Worm (Caenorhabditis elegans) whole organism, L1 larva: Measurements from ENCODE around the gene efl-2.
A peak's percentile ranks its signal among the peaks of the same experiment; 100 is the strongest.

Experiments
- C04F5.9 ChIP-seq: sonication (generic microtip); optimal IDR thresholded peaks from 2 replicates; lab custom pipeline; 2016; ENCODE audit warnings: missing genetic modification characterization, missing compliant biosample characterization
- C16A3.4 ChIP-seq: fragments of 150-350 bp; optimal IDR thresholded peaks from 2 replicates; lab custom pipeline; 2014; ENCODE audit warnings: missing biosample characterization, missing genetic modification characterization
- C34B4.2 ChIP-seq: sonication (generic microtip); optimal IDR thresholded peaks from 2 replicates; lab custom pipeline; 2017; ENCODE audit warnings: mild to moderate bottlenecking, missing genetic modification characterization, missing compliant biosample characterization
- aha-1 ChIP-seq: fragments of 150-350 bp; optimal IDR thresholded peaks from 2 replicates; lab custom pipeline; 2014; ENCODE audit warnings: missing biosample characterization, missing genetic modification characterization
- alr-1 ChIP-seq: fragments of 200-800 bp; sonication (Bioruptor generic); optimal IDR thresholded peaks from 2 replicates; lab custom pipeline; 2018; ENCODE audit warnings: borderline replicate concordance, mild to moderate bottlenecking, missing genetic modification characterization, missing compliant biosample characterization
- ama-1 ChIP-seq: fragments of 150-350 bp; optimal IDR thresholded peaks from 2 replicates; lab custom pipeline; 2014
- blmp-1 ChIP-seq: fragments of 150-350 bp; optimal IDR thresholded peaks from 2 replicates; lab custom pipeline; 2014; ENCODE audit warnings: missing biosample characterization, missing genetic modification characterization
- ceh-63 ChIP-seq: fragments of 200-800 bp; sonication (Bioruptor generic); optimal IDR thresholded peaks from 2 replicates; lab custom pipeline; 2018; ENCODE audit warnings: mild to moderate bottlenecking, missing genetic modification characterization, missing compliant biosample characterization
- ceh-8 ChIP-seq: fragments of 200-800 bp; sonication (Bioruptor generic); optimal IDR thresholded peaks from 2 replicates; lab custom pipeline; 2018; ENCODE audit warnings: mild to moderate bottlenecking, missing genetic modification characterization, moderate library complexity, missing compliant biosample characterization
- ceh-82 ChIP-seq, 3 experiments: fragments of 150-350 bp in 1 of 3; sonication (generic microtip) in 2 of 3; optimal IDR thresholded peaks; 2 replicates each; lab custom pipeline; 2014 to 2017; ENCODE audit warnings: missing biosample characterization in 3 of 3, missing genetic modification characterization in 3 of 3
- ceh-88 ChIP-seq: fragments of 200-800 bp; sonication (Bioruptor generic); IDR thresholded peaks from 2 replicates; pipeline ENCODE4 v1.3.6; 2022; ENCODE audit warnings: missing genetic modification characterization, missing compliant biosample characterization
- ces-1 ChIP-seq: fragments of 150-350 bp; optimal IDR thresholded peaks from 2 replicates; lab custom pipeline; 2014; ENCODE audit warnings: missing biosample characterization, missing genetic modification reagents, missing genetic modification characterization
- dpl-1 ChIP-seq, 3 experiments: fragments of 150-350 bp in 2 of 3; sonication (generic microtip) in 1 of 3; optimal IDR thresholded peaks; 2 replicates each; lab custom pipeline; 2014 to 2017; ENCODE audit warnings: missing biosample characterization in 3 of 3, missing genetic modification characterization in 3 of 3, missing genetic modification reagents in 3 of 3
- dsc-1 ChIP-seq: sonication (generic microtip); optimal IDR thresholded peaks from 2 replicates; lab custom pipeline; 2016; ENCODE audit warnings: mild to moderate bottlenecking, missing genetic modification characterization, missing compliant biosample characterization
- efl-1 ChIP-seq, 4 experiments: fragments of 150-350 bp; optimal IDR thresholded peaks in 3 of 4; peaks in 1 of 4; 1 replicate in 1 of 4; 2 replicates in 3 of 4; lab custom pipeline; 2014; ENCODE audit warnings: missing biosample characterization in 2 of 4, missing genetic modification characterization in 2 of 4, missing genetic modification reagents in 2 of 4
- efl-3 ChIP-seq: fragments of 200-800 bp; sonication (Bioruptor generic); optimal IDR thresholded peaks from 2 replicates; lab custom pipeline; 2018; ENCODE audit warnings: mild to moderate bottlenecking, missing genetic modification characterization, missing compliant biosample characterization
- egl-13 ChIP-seq: sonication (generic microtip); optimal IDR thresholded peaks from 2 replicates; lab custom pipeline; 2016; ENCODE audit warnings: missing genotype, missing genetic modification reagents, missing genetic modification characterization, missing compliant biosample characterization
- elt-2 ChIP-seq: sonication (generic microtip); optimal IDR thresholded peaks from 2 replicates; lab custom pipeline; 2016; ENCODE audit warnings: missing genetic modification characterization, mild to moderate bottlenecking, inconsistent platforms, missing compliant biosample characterization, missing genetic modification reagents
- elt-3 ChIP-seq, 6 experiments: fragments of 150-350 bp in 1 of 6; sonication (generic microtip); optimal IDR thresholded peaks; 2 replicates each; lab custom pipeline; 2017 to 2018; ENCODE audit warnings: missing biosample characterization in 6 of 6, missing genetic modification characterization in 6 of 6, inconsistent platforms in 1 of 6
- fkh-4 ChIP-seq: sonication (generic microtip); optimal IDR thresholded peaks from 2 replicates; lab custom pipeline; 2016; ENCODE audit warnings: missing compliant biosample characterization, missing genetic modification characterization, borderline replicate concordance
- grh-1 ChIP-seq: fragments of 200-800 bp; sonication (Bioruptor generic); IDR thresholded peaks from 2 replicates; pipeline ENCODE4 v1.3.6; 2022; ENCODE audit warnings: missing genetic modification reagents, missing genetic modification characterization, missing compliant biosample characterization
- irx-1 ChIP-seq: sonication (generic microtip); optimal IDR thresholded peaks from 2 replicates; lab custom pipeline; 2016; ENCODE audit warnings: missing genetic modification characterization, missing compliant biosample characterization
- jun-1 ChIP-seq: fragments of 150-350 bp; optimal IDR thresholded peaks from 2 replicates; lab custom pipeline; 2014; ENCODE audit warnings: missing biosample characterization, missing genetic modification reagents, missing genetic modification characterization
- lin-13 ChIP-seq: fragments of 150-350 bp; optimal IDR thresholded peaks from 2 replicates; lab custom pipeline; 2014; ENCODE audit warnings: missing biosample characterization, missing genetic modification reagents, missing genetic modification characterization
- lin-35 ChIP-seq, 2 experiments: fragments of 150-350 bp; optimal IDR thresholded peaks; 2 replicates each; lab custom pipeline; 2014; ENCODE audit warnings: missing biosample characterization in 2 of 2, missing genetic modification characterization in 2 of 2, missing genetic modification reagents in 2 of 2
- lin-39 ChIP-seq: fragments of 150-350 bp; optimal IDR thresholded peaks from 2 replicates; lab custom pipeline; 2014; ENCODE audit warnings: missing biosample characterization, missing genetic modification reagents, missing genetic modification characterization
- lir-3 ChIP-seq: sonication (generic microtip); optimal IDR thresholded peaks from 2 replicates; lab custom pipeline; 2016; ENCODE audit warnings: mild to moderate bottlenecking, missing genetic modification characterization, moderate library complexity, missing compliant biosample characterization; ENCODE audit not compliant: poor library complexity
- mdl-1 ChIP-seq, 2 experiments: fragments of 150-350 bp; optimal IDR thresholded peaks; 2 replicates each; lab custom pipeline; 2014 to 2017; ENCODE audit warnings: missing biosample characterization in 2 of 2, missing genetic modification characterization in 2 of 2, inconsistent platforms in 1 of 2
- nhr-12 ChIP-seq: sonication (generic microtip); optimal IDR thresholded peaks from 2 replicates; lab custom pipeline; 2017; ENCODE audit warnings: missing biosample characterization, missing genetic modification characterization
- nhr-20 ChIP-seq: sonication (generic microtip); optimal IDR thresholded peaks from 2 replicates; lab custom pipeline; 2016; ENCODE audit warnings: mild to moderate bottlenecking, missing genetic modification characterization, missing compliant biosample characterization
- nhr-237 ChIP-seq: fragments of 150-350 bp; optimal IDR thresholded peaks from 2 replicates; lab custom pipeline; 2014; ENCODE audit warnings: missing biosample characterization, missing genetic modification characterization
- nhr-47 ChIP-seq: sonication (generic microtip); optimal IDR thresholded peaks from 2 replicates; lab custom pipeline; 2016; ENCODE audit warnings: mild to moderate bottlenecking, missing genetic modification characterization, moderate library complexity, missing compliant biosample characterization
- nhr-90 ChIP-seq: sonication (generic microtip); optimal IDR thresholded peaks from 2 replicates; lab custom pipeline; 2016; ENCODE audit warnings: mild to moderate bottlenecking, missing genetic modification characterization, missing compliant biosample characterization; ENCODE audit not compliant: poor library complexity
- pag-3 ChIP-seq: sonication (generic microtip); optimal IDR thresholded peaks from 2 replicates; lab custom pipeline; 2017; ENCODE audit warnings: missing genetic modification characterization, mild to moderate bottlenecking, missing compliant biosample characterization, antibody characterized with exemption, borderline replicate concordance; ENCODE audit not compliant: insufficient read depth
- pax-3 ChIP-seq: fragments of 200-800 bp; sonication (Bioruptor generic); optimal IDR thresholded peaks from 2 replicates; lab custom pipeline; 2018; ENCODE audit warnings: mild to moderate bottlenecking, missing genetic modification characterization, moderate library complexity, missing compliant biosample characterization
- pqm-1 ChIP-seq: sonication (generic microtip); optimal IDR thresholded peaks from 3 replicates; lab custom pipeline; 2017; ENCODE audit warnings: missing biosample characterization, missing genetic modification characterization
- skn-1 ChIP-seq: fragments of 150-350 bp; optimal IDR thresholded peaks from 2 replicates; lab custom pipeline; 2014; ENCODE audit warnings: missing biosample characterization, missing genetic modification characterization
- snu-23 ChIP-seq: sonication (generic microtip); optimal IDR thresholded peaks from 2 replicates; lab custom pipeline; 2016; ENCODE audit warnings: missing genetic modification characterization, missing compliant biosample characterization
- sox-4 ChIP-seq: sonication (generic microtip); optimal IDR thresholded peaks from 2 replicates; lab custom pipeline; 2016; ENCODE audit warnings: missing genetic modification characterization, missing compliant biosample characterization
- sptf-1 ChIP-seq: fragments of 150-350 bp; optimal IDR thresholded peaks from 2 replicates; lab custom pipeline; 2014; ENCODE audit warnings: missing biosample characterization, missing genetic modification characterization
- sup-37 ChIP-seq: fragments of 200-800 bp; sonication (Bioruptor generic); optimal IDR thresholded peaks from 2 replicates; lab custom pipeline; 2018; ENCODE audit warnings: mild to moderate bottlenecking, missing genetic modification characterization, missing compliant biosample characterization
- swsn-7 ChIP-seq: sonication (generic microtip); optimal IDR thresholded peaks from 2 replicates; lab custom pipeline; 2016; ENCODE audit warnings: missing genetic modification characterization, missing compliant biosample characterization
- tlp-1 ChIP-seq: fragments of 150-350 bp; optimal IDR thresholded peaks from 2 replicates; lab custom pipeline; 2014; ENCODE audit warnings: missing biosample characterization, missing genetic modification characterization
- unc-62 ChIP-seq: fragments of 150-350 bp; optimal IDR thresholded peaks from 2 replicates; lab custom pipeline; 2014; ENCODE audit warnings: missing biosample characterization, missing genetic modification reagents, missing genetic modification characterization
- unc-86 ChIP-seq: sonication (generic microtip); optimal IDR thresholded peaks from 2 replicates; lab custom pipeline; 2016; ENCODE audit warnings: missing genetic modification characterization, missing compliant biosample characterization
- vab-15 ChIP-seq: sonication (generic microtip); optimal IDR thresholded peaks from 2 replicates; lab custom pipeline; 2017; ENCODE audit warnings: missing genotype, mild to moderate bottlenecking, missing genetic modification characterization, missing compliant biosample characterization
- zag-1 ChIP-seq: fragments of 150-350 bp; optimal IDR thresholded peaks from 2 replicates; lab custom pipeline; 2014; ENCODE audit warnings: missing biosample characterization, missing genetic modification characterization

Gene efl-2

ce11 chrII:13456622-13457021 is 50.7 kb downstream of the efl-2 start (continued):
- TF ChIP-seq blmp-1 (tag; lab: Kevin White, UChicago) (no peak), lin-35 (GFP tag; optimal IDR thresholded peaks at IDR 0.05; lab: Kevin White, UChicago) (peak in 1 of 2 experiments; percentile 10), unc-62 (GFP tag; lab: Kevin White, UChicago) (no peak), ceh-63 (GFP tag; lab: Kevin White, UChicago) (no peak), dpl-1 (GFP tag; optimal IDR thresholded peaks at IDR 0.05; lab: Kevin White, UChicago) (no peak), mdl-1 (tag; optimal IDR thresholded peaks at IDR 0.05; lab: Kevin White, UChicago) (peak in 1 of 2 experiments; percentile 22), vab-15 (tag; lab: Kevin White, UChicago) (no peak)

- TF ChIP-seq vab-15 (tag; lab: Kevin White, UChicago), result no peak
- TF ChIP-seq sptf-1 (tag; lab: Kevin White, UChicago), result no peak
- TF ChIP-seq ces-1 (GFP tag; lab: Kevin White, UChicago), result no peak
- no peak for TF ChIP-seq C34B4.2 (tag; lab: Kevin White, UChicago)
- peak; percentile 70 for TF ChIP-seq nhr-20 (tag; lab: Kevin White, UChicago)
- TF ChIP-seq elt-2 (tag; lab: Kevin White, UChicago), result peak; percentile 56
- peak; percentile 13 for TF ChIP-seq jun-1 (tag; lab: Kevin White, UChicago)
- TF ChIP-seq ama-1 (lab: Kevin White, UChicago), result peak; percentile 96
- no peak for TF ChIP-seq alr-1 (tag; lab: Kevin White, UChicago)
- TF ChIP-seq irx-1, result peak; percentile 69
- TF ChIP-seq zag-1 (tag; lab: Kevin White, UChicago), result no peak
- TF ChIP-seq unc-62 (GFP tag; lab: Kevin White, UChicago), result no peak
- no peak for TF ChIP-seq ceh-63 (GFP tag; lab: Kevin White, UChicago)
- TF ChIP-seq lin-35 (GFP tag; optimal IDR thresholded peaks at IDR 0.05; lab: Kevin White, UChicago), result peak; percentile 39 to 70
- TF ChIP-seq sox-4 (tag; lab: Kevin White, UChicago), result no peak
- peak; percentile 82 for TF ChIP-seq snu-23 (GFP tag; lab: Kevin White, UChicago)
- peak; percentile 47 for TF ChIP-seq C04F5.9
- no peak for TF ChIP-seq aha-1
- peak; percentile 10 for TF ChIP-seq nhr-12 (tag; lab: Kevin White, UChicago)
- TF ChIP-seq pqm-1 (tag; lab: Kevin White, UChicago), result no peak
- TF ChIP-seq lin-39 (tag; lab: Kevin White, UChicago), result peak; percentile 64
- TF ChIP-seq C16A3.4 (tag; lab: Kevin White, UChicago), result peak; percentile 47
- TF ChIP-seq nhr-90 (tag; lab: Kevin White, UChicago), result peak; percentile 77
- TF ChIP-seq elt-3 (tag; optimal IDR thresholded peaks at IDR 0.05; lab: Kevin White, UChicago), result peak in 2 of 6 experiments; percentile 86 to 94
- no peak for TF ChIP-seq ceh-88 (GFP tag; lab: Robert Waterston, UW)
- no peak for TF ChIP-seq skn-1
- TF ChIP-seq efl-1 (optimal IDR thresholded peaks at IDR 0.05; lab: Kevin White, UChicago), result peak; percentile 69 to 71
- peak; percentile 58 to 96 for TF ChIP-seq efl-1 (GFP tag; optimal IDR thresholded peaks at IDR 0.05 in 1 of 2; lab: Kevin White, UChicago)
- no peak for TF ChIP-seq pax-3 (tag; lab: Kevin White, UChicago)
- TF ChIP-seq grh-1 (GFP tag; lab: Robert Waterston, UW), result peak; percentile 89
- peak; percentile 63 for TF ChIP-seq swsn-7 (tag; lab: Kevin White, UChicago)
- TF ChIP-seq fkh-4 (tag; lab: Kevin White, UChicago), result no peak
- TF ChIP-seq tlp-1 (tag; lab: Kevin White, UChicago), result no peak
- TF ChIP-seq unc-86 (tag; lab: Kevin White, UChicago), result no peak
- peak; percentile 44 for TF ChIP-seq lin-13
- TF ChIP-seq ceh-82 (tag; optimal IDR thresholded peaks at IDR 0.05; lab: Kevin White, UChicago), result peak in 2 of 3 experiments; percentile 20 to 37
- TF ChIP-seq efl-3, result no peak
- no peak for TF ChIP-seq sup-37 (GFP tag; lab: Kevin White, UChicago)
- TF ChIP-seq nhr-237, result no peak
- peak; percentile 10 for TF ChIP-seq pag-3 (tag; lab: Kevin White, UChicago)
- TF ChIP-seq egl-13 (tag; lab: Kevin White, UChicago), result no peak
- peak; percentile 57 for TF ChIP-seq dsc-1
- peak; percentile 74 for TF ChIP-seq nhr-47
- no peak for TF ChIP-seq ceh-8 (GFP tag; lab: Kevin White, UChicago)
- no peak for TF ChIP-seq lir-3
Observed at ce11 chrII:13460592-13461395, 54.9 kb downstream of the efl-2 start, which contains the start of gene pqn-27. TSS of gene pqn-27 (minus strand) at chrII:13460642.
